Worm (Caenorhabditis elegans) whole organism, L4/young adult: Measurements from ENCODE around the gene sulp-2.

Experiments used
- dao-5 ChIP-seq: sonication (generic microtip); optimal IDR thresholded peaks from 2 replicates; lab custom pipeline; 2016; ENCODE audit warnings: missing genotype, missing genetic modification characterization, moderate library complexity, missing compliant biosample characterization
- him-1 ChIP-seq: sonication (generic microtip); optimal IDR thresholded peaks from 2 replicates; lab custom pipeline; 2016; ENCODE audit warnings: missing genotype, missing genetic modification reagents, missing genetic modification characterization, missing compliant biosample characterization

ce11 chrX:5605049-5605448 lies 5.9 kb upstream of the sulp-2 start:
- TF ChIP-seq him-1 (no peak), dao-5 (no peak)
